Worm (Caenorhabditis elegans): ENCODE measurements around the gene fipr-14.

fipr-14 gene

DNA sequence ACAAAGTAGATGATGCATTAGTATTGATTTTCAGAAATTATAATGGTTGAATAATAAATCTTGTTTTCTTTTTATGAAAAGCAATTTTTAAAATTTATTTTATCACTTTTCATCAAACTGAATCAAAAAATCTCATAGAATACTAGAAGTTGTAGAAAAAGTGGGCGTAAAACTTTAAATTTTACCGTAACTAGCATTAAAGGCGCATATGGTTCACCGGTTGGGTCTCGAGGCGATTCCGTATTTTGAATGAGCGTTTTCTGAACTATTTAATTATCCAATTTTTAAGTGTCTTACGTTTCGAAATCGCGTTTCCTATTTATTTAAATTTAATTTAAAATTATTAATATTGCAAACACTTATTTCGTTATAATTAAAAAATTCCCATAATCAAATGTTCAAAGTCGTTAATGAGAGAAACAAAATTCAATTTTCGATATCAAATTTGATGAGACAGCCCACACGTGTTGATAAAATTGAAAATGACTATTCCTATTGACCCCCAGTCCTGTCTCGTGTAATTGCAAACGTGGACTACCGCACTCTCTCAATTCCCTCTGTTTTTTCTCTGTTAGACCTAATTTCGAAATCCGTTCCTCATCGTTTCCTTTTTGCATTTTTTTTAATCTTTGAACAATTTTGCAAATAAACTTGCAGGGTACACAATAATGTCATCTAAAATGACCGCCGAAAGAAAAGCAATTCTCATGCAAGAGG, 18.5 kb upstream of the fipr-14 start, which contains the start of the genes T11G6.2 and hars-1 (continued):
- TF ChIP-seq ztf-3 (GFP tag; optimal IDR thresholded peaks at IDR 0.05) = no peak
- TF ChIP-seq nfya-1 (tag; optimal IDR thresholded peaks at IDR 0.05; ENCODE audit: borderline replicate concordance, insufficient read depth) = no peak
- TF ChIP-seq egl-44 (GFP tag; IDR thresholded peaks at IDR 0.05) = no peak
- TF ChIP-seq snpc-4 (GFP tag; optimal IDR thresholded peaks at IDR 0.05) = no peak
- TF ChIP-seq snpc-4 (tag; optimal IDR thresholded peaks at IDR 0.05) = peak in 1 of 4 experiments; percentile 21
- peak; percentile 49; the same call in 1 of the 2 replicates for TF ChIP-seq mcd-1 (GFP tag; IDR thresholded peaks at IDR 0.05)
- TF ChIP-seq die-1 (tag; optimal IDR thresholded peaks at IDR 0.05) = no peak
- peak; percentile 35 to 78 for TF ChIP-seq let-607 (tag; optimal IDR thresholded peaks at IDR 0.05)
- no peak for TF ChIP-seq sdz-38 (tag; optimal IDR thresholded peaks at IDR 0.05)
- no peak for TF ChIP-seq zim-3 (tag; optimal IDR thresholded peaks at IDR 0.05)
- no peak for TF ChIP-seq bed-1 (GFP tag; IDR thresholded peaks at IDR 0.05)
- TF ChIP-seq fkh-3 (tag; optimal IDR thresholded peaks at IDR 0.05) = no peak
- peak; percentile 67; the same call in 1 of the 2 replicates for TF ChIP-seq cebp-1 (GFP tag; IDR thresholded peaks at IDR 0.05)
- peak; percentile 85 for TF ChIP-seq cebp-1 (tag; optimal IDR thresholded peaks at IDR 0.05)
- 0 out of 2 replicates have a peak, but pooled peaks have one; percentile 18 for TF ChIP-seq pbrm-1 (GFP tag; IDR thresholded peaks at IDR 0.05)

- TF ChIP-seq nhr-27 (tag; optimal IDR thresholded peaks at IDR 0.05) (no peak), nfya-2 (GFP tag; IDR thresholded peaks at IDR 0.05) (no peak)
Observed at ce11 chrIV:10861102-10861501, 15.8 kb upstream of the fipr-14 start, which contains the start of gene rbm-22. rbm-22 (plus strand) TSS chrIV:10861402.

- no peak for TF ChIP-seq hsf-1 (GFP tag; IDR thresholded peaks at IDR 0.05)
Observed at ce11 chrIV:10864031-10864430, 12.9 kb upstream of the fipr-14 start, which contains the start of gene nish-1. nish-1 (plus strand) TSS chrIV:10864331.

- TF ChIP-seq ceh-58 (GFP tag; IDR thresholded peaks at IDR 0.05) = no peak
Observed at ce11 chrIV:10867370-10868146, 9.4 kb upstream of the fipr-14 start.

- TF ChIP-seq attf-5 (GFP tag; optimal IDR thresholded peaks at IDR 0.05) (no peak), snpc-1.3 (tag; optimal IDR thresholded peaks at IDR 0.05; ENCODE audit: insufficient read depth) (no peak), madf-10 (tag; optimal IDR thresholded peaks at IDR 0.05) (no peak), cebp-1 (GFP tag; IDR thresholded peaks at IDR 0.05) (no peak), cebp-1 (tag; optimal IDR thresholded peaks at IDR 0.05) (no peak), mcd-1 (GFP tag; IDR thresholded peaks at IDR 0.05) (no peak), athp-1 (tag; optimal IDR thresholded peaks at IDR 0.05) (no peak), B0336.3 (GFP tag; IDR thresholded peaks at IDR 0.05) (no peak), bed-2 (GFP tag; IDR thresholded peaks at IDR 0.05) (no peak), F55B11.4 (tag; optimal IDR thresholded peaks at IDR 0.05; ENCODE audit: borderline replicate concordance, insufficient read depth) (no peak), lin-35 (GFP tag; optimal IDR thresholded peaks at IDR 0.05) (no peak), chd-7 (tag; optimal IDR thresholded peaks at IDR 0.05) (no peak)
Observed at ce11 chrIV:10868629-10869251, 8.2 kb upstream of the fipr-14 start, which contains the start of gene F13E9.11. F13E9.11 (minus strand) TSS chrIV:10869135.
